Fruit fly (Drosophila melanogaster) S2 (cell line): ENCODE results near the gene gzl.

Experiments
- CG8478 ChIP-seq: fragments of >200 bp; optimal IDR thresholded peaks from 2 replicates; lab custom pipeline; 2018
- CTCF ChIP-seq, 2 experiments: fragments of >200 bp; optimal IDR thresholded peaks; 2 replicates each; lab custom pipeline; 2018

dm6 chr3R:6382733-6383465 is at the start of gene gzl:
- no peak for TF ChIP-seq CG8478 (lab: Kevin White, UChicago)
- TF ChIP-seq CTCF (optimal IDR thresholded peaks at IDR 0.05; lab: Kevin White, UChicago), result no peak
